Worm (Caenorhabditis elegans) whole organism, L3 larva: Measurements from ENCODE around the gene F42A6.5.

Experiments used
- ama-1 ChIP-seq: fragments of 150-350 bp; optimal IDR thresholded peaks from 2 replicates; lab custom pipeline; 2018
- elt-2 ChIP-seq: sonication (generic microtip); optimal IDR thresholded peaks from 2 replicates; lab custom pipeline; 2016; ENCODE audit warnings: missing genetic modification reagents, mild to moderate bottlenecking, missing genetic modification characterization, missing compliant biosample characterization
- fos-1 ChIP-seq: fragments of 150-350 bp; optimal IDR thresholded peaks from 2 replicates; lab custom pipeline; 2014; ENCODE audit warnings: missing biosample characterization, missing genetic modification characterization
- nfya-1 ChIP-seq: sonication (generic microtip); optimal IDR thresholded peaks from 2 replicates; lab custom pipeline; 2017; ENCODE audit warnings: missing genetic modification characterization, mild to moderate bottlenecking, missing compliant biosample characterization, antibody characterized with exemption, moderate library complexity; ENCODE audit not compliant: insufficient read depth
- nhr-11 ChIP-seq: fragments of 150-350 bp; optimal IDR thresholded peaks from 2 replicates; lab custom pipeline; 2014; ENCODE audit warnings: missing biosample characterization, missing genetic modification characterization
- nhr-77 ChIP-seq: fragments of 150-350 bp; optimal IDR thresholded peaks from 2 replicates; lab custom pipeline; 2014; ENCODE audit warnings: missing biosample characterization, missing genetic modification characterization
- tbx-2 ChIP-seq: sonication (generic microtip); optimal IDR thresholded peaks from 2 replicates; lab custom pipeline; 2016; ENCODE audit warnings: mild to moderate bottlenecking, missing genetic modification characterization, missing compliant biosample characterization

ce11 chrIV:3349977-3350580 is 18.4 kb upstream of the F42A6.5 start, which contains the start of gene elks-1:
- TF ChIP-seq tbx-2 (tag; lab: Kevin White, UChicago) (no peak), nfya-1 (tag; lab: Kevin White, UChicago) (peak; percentile 48), nhr-77 (tag; lab: Kevin White, UChicago) (no peak), elt-2 (tag; lab: Kevin White, UChicago) (no peak), fos-1 (tag; lab: Kevin White, UChicago) (no peak), nhr-11 (tag; lab: Kevin White, UChicago) (no peak), ama-1 (no peak)
